Fruit fly (Drosophila melanogaster): ENCODE results near the gene RhoGAPp190.

Gene RhoGAPp190

dm6 chrX:17651998-17652738, at the start of gene RhoGAPp190:
Gene RhoGAPp190 (minus strand): TSS chrX:17652562.
- TF ChIP-seq CG10348 (GFP tag; IDR thresholded peaks at IDR 0.05), result no peak
- no peak for TF ChIP-seq CG4496 (GFP tag; IDR thresholded peaks at IDR 0.05)
- TF ChIP-seq CG9948 (tag; optimal IDR thresholded peaks at IDR 0.05), result no peak
- 0 out of 3 replicates have a peak, but pooled peaks have one; percentile 35 for TF ChIP-seq fd96Ca (GFP tag; IDR thresholded peaks at IDR 0.05)
- TF ChIP-seq Snoo (tag; optimal IDR thresholded peaks at IDR 0.05), result no peak
- TF ChIP-seq CG8301 (tag; optimal IDR thresholded peaks at IDR 0.05), result no peak
- TF ChIP-seq Pif1B (GFP tag; optimal IDR thresholded peaks at IDR 0.05), result no peak
- TF ChIP-seq Ets98B (GFP tag; IDR thresholded peaks at IDR 0.05), result no peak
- TF ChIP-seq CG13204 (GFP tag; optimal IDR thresholded peaks at IDR 0.05), result peak; percentile 15

DNA sequence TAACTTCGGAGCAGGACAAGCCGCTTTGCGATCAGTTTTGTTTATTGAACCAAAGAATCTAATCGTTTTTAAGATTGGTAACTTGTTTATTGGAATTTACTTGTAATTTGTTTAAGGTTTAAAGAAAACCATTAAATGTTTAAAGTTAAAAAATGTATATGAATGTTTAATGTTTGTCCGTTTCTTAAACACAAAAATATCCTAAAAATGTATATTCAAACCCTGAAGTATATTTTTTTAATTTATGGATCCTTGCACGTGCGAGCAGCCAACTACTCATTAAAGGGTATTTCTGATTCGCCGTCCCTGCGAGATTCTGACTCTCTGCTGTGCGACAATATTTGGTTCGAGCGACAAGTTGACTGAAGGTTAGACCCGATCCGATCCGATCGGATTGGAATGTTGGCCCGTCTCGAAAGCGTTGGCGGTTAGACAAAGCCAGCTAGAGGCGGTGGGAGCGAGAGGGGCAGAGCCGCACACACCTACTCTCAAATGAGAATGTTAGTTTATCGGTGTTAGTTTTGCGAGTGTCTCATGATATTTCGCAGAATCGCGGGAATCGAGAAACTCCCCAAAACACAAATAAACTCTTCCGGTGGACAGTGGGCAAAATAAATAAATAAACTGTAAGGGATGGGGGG, 46.6 kb upstream of the RhoGAPp190 start:
- TF ChIP-seq CG8301 (tag; optimal IDR thresholded peaks at IDR 0.05) (peak; percentile 88), CG10348 (GFP tag; IDR thresholded peaks at IDR 0.05) (no peak), Snoo (tag; optimal IDR thresholded peaks at IDR 0.05) (peak; percentile 87), CG8159 (tag; optimal IDR thresholded peaks at IDR 0.05) (peak; percentile 90), rn (GFP tag; IDR thresholded peaks at IDR 0.05) (0 out of 2 replicates have a peak, but pooled peaks have one; percentile 24), EcR (GFP tag; optimal IDR thresholded peaks at IDR 0.05) (peak; percentile 2), Pif1A (GFP tag; optimal IDR thresholded peaks at IDR 0.05) (peak; percentile 90), CG15710 (tag; optimal IDR thresholded peaks at IDR 0.05) (peak; percentile 89), CG32121 (GFP tag; IDR thresholded peaks at IDR 0.05) (peak; percentile 76), CG13204 (GFP tag; optimal IDR thresholded peaks at IDR 0.05) (peak; percentile 36), CG34367 (tag; optimal IDR thresholded peaks at IDR 0.05) (peak; percentile 81), Ets98B (GFP tag; IDR thresholded peaks at IDR 0.05) (peak; percentile 53), CG4496 (GFP tag; IDR thresholded peaks at IDR 0.05) (0 out of 3 replicates have a peak, but pooled peaks have one; percentile 48), gl (tag; optimal IDR thresholded peaks at IDR 0.05) (peak; percentile 27), CG14655 (GFP tag; optimal IDR thresholded peaks at IDR 0.05) (peak; percentile 90), CG12605 (GFP tag; IDR thresholded peaks at IDR 0.05) (peak; percentile 38; the same call in 1 of the 2 replicates), D1 (tag; optimal IDR thresholded peaks at IDR 0.05) (peak; percentile 84), CG17806 (tag; optimal IDR thresholded peaks at IDR 0.05) (peak; percentile 75), fd96Ca (GFP tag; IDR thresholded peaks at IDR 0.05) (peak; percentile 79), Pif1B (GFP tag; optimal IDR thresholded peaks at IDR 0.05) (peak; percentile 90), CG9948 (tag; optimal IDR thresholded peaks at IDR 0.05) (peak; percentile 84)

- TF ChIP-seq CG14655 (GFP tag; optimal IDR thresholded peaks at IDR 0.05) (no peak), CG13204 (GFP tag; optimal IDR thresholded peaks at IDR 0.05) (peak; percentile 5)
Measured at dm6 chrX:17698436-17698835, 46.1 kb upstream of the RhoGAPp190 start, which contains the start of gene chas. Gene chas (minus strand): TSS chrX:17698730.

DNA sequence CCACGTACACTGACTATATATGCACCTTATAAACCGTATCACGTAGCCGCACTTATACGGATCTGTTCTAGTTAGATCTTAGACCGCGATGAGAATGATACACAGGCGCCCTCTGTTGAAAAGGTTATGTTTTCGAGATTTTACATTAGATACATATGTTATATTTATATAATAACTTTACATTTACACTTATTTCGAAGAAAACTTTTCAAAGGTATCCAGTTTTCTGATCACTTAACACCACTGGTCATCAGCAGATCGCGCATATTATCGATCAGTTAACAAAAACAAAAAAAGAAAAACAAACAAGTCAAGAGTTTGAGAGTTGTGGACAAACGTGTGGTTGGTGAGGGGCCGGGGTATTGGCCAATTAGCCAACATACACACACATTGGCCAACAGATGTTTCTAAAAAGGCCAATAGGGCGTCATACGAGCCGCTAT, 45.4 kb upstream of the RhoGAPp190 start:
- TF ChIP-seq fd96Ca (GFP tag; IDR thresholded peaks at IDR 0.05) (no peak), Pif1A (GFP tag; optimal IDR thresholded peaks at IDR 0.05) (no peak), Pif1B (GFP tag; optimal IDR thresholded peaks at IDR 0.05) (no peak), CG9948 (tag; optimal IDR thresholded peaks at IDR 0.05) (no peak), CG32121 (GFP tag; IDR thresholded peaks at IDR 0.05) (no peak), CG12605 (GFP tag; IDR thresholded peaks at IDR 0.05) (no peak), CG15710 (tag; optimal IDR thresholded peaks at IDR 0.05) (no peak), rn (GFP tag; IDR thresholded peaks at IDR 0.05) (no peak), gl (tag; optimal IDR thresholded peaks at IDR 0.05) (no peak), CG10348 (GFP tag; IDR thresholded peaks at IDR 0.05) (no peak), CG13204 (GFP tag; optimal IDR thresholded peaks at IDR 0.05) (no peak), EcR (GFP tag; optimal IDR thresholded peaks at IDR 0.05) (no peak), CG14655 (GFP tag; optimal IDR thresholded peaks at IDR 0.05) (no peak), CG8159 (tag; optimal IDR thresholded peaks at IDR 0.05) (no peak), CG34367 (tag; optimal IDR thresholded peaks at IDR 0.05) (no peak), Snoo (tag; optimal IDR thresholded peaks at IDR 0.05) (no peak)

DNA sequence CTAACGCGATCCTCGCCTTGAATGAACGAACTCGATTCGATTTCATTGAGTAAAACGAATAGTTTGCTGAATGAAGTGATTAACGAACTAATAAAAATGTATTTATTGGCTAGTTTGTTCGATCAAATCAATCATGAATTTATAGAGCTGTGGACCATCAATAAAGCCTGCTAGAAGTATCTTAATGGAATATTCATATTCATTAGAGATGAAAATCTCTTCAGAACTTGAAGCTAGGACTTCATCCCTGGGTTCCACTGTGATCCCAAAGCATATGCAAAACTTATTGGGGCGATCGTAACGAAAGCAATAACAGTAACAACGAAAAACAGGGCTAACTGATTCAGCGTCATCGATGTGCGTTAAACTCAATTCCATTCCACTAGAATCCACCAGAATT, 44.9 kb upstream of the RhoGAPp190 start:
- TF ChIP-seq CG15710 (tag; optimal IDR thresholded peaks at IDR 0.05) (peak; percentile 23), CG8159 (tag; optimal IDR thresholded peaks at IDR 0.05) (peak; percentile 38), CG17806 (tag; optimal IDR thresholded peaks at IDR 0.05) (no peak), CG34367 (tag; optimal IDR thresholded peaks at IDR 0.05) (no peak), rn (GFP tag; IDR thresholded peaks at IDR 0.05) (no peak), D1 (tag; optimal IDR thresholded peaks at IDR 0.05) (no peak)

dm6 chrX:17696637-17697036, 44.3 kb upstream of the RhoGAPp190 start:
- TF ChIP-seq CG4496 (GFP tag; IDR thresholded peaks at IDR 0.05) (no peak; the same call in 2 of the 3 replicates), CG10348 (GFP tag; IDR thresholded peaks at IDR 0.05) (no peak), Pif1A (GFP tag; optimal IDR thresholded peaks at IDR 0.05) (no peak), Pif1B (GFP tag; optimal IDR thresholded peaks at IDR 0.05) (peak; percentile 5), Snoo (tag; optimal IDR thresholded peaks at IDR 0.05) (peak; percentile 52), gl (tag; optimal IDR thresholded peaks at IDR 0.05) (no peak), D1 (tag; optimal IDR thresholded peaks at IDR 0.05) (no peak), Ets98B (GFP tag; IDR thresholded peaks at IDR 0.05) (peak; percentile 26; the same call in 1 of the 2 replicates), CG15710 (tag; optimal IDR thresholded peaks at IDR 0.05) (peak; percentile 26), CG9948 (tag; optimal IDR thresholded peaks at IDR 0.05) (peak; percentile 8), CG8159 (tag; optimal IDR thresholded peaks at IDR 0.05) (peak; percentile 20)
